Fruit fly (Drosophila melanogaster) whole organism, embryonic: ENCODE data around the gene CG42650.

Experiments
- Aef1 ChIP-seq: fragments of 200-800 bp; sonication (Bioruptor generic); IDR thresholded peaks from 3 replicates; pipeline ENCODE4 v1.3.6; 2022; ENCODE audit warnings: missing biosample characterization, missing genetic modification characterization
- CG10147 ChIP-seq: fragments of 200-800 bp; sonication (Bioruptor generic); optimal IDR thresholded peaks from 2 replicates; lab custom pipeline; 2019; ENCODE audit warnings: missing biosample characterization, mild to moderate bottlenecking, missing genetic modification characterization, moderate library complexity
- CG10959 ChIP-seq: fragments of 200-800 bp; sonication (Bioruptor generic); IDR thresholded peaks from 2 replicates; pipeline ENCODE4 v1.3.6; 2022; ENCODE audit warnings: missing biosample characterization, missing genetic modification characterization
- CG13624 ChIP-seq: fragments of 200-800 bp; sonication (Bioruptor generic); optimal IDR thresholded peaks from 2 replicates; lab custom pipeline; 2016; ENCODE audit warnings: missing biosample characterization, missing genetic modification characterization
- CG14014 ChIP-seq: fragments of 200-800 bp; sonication (Bioruptor generic); IDR thresholded peaks from 2 replicates; pipeline ENCODE4 v1.3.6; 2022; ENCODE audit warnings: missing biosample characterization, missing genetic modification characterization
- CG15269 ChIP-seq: fragments of 200-800 bp; sonication (Bioruptor generic); optimal IDR thresholded peaks from 2 replicates; lab custom pipeline; 2018; ENCODE audit warnings: missing biosample characterization, mild to moderate bottlenecking, missing genetic modification characterization, moderate library complexity
- CG1832 ChIP-seq: fragments of 200-800 bp; sonication (Bioruptor generic); optimal IDR thresholded peaks from 2 replicates; lab custom pipeline; 2017; ENCODE audit warnings: missing biosample characterization, mild to moderate bottlenecking, missing genetic modification characterization, inconsistent platforms
- CG2129 ChIP-seq: fragments of 200-800 bp; sonication (Bioruptor generic); IDR thresholded peaks from 2 replicates; pipeline ENCODE4 v1.3.6; 2022; ENCODE audit warnings: missing biosample characterization, missing genetic modification characterization; ENCODE audit not compliant: partially characterized antibody
- CG31224 ChIP-seq: fragments of 200-800 bp; sonication (Bioruptor generic); IDR thresholded peaks from 2 replicates; pipeline ENCODE4 v1.3.6; 2022; ENCODE audit warnings: missing biosample characterization, missing genetic modification characterization
- CG34376 ChIP-seq: fragments of 200-800 bp; sonication (Bioruptor generic); optimal IDR thresholded peaks from 2 replicates; lab custom pipeline; 2018; ENCODE audit warnings: missing biosample characterization, mild to moderate bottlenecking, missing genetic modification characterization
- CG6689 ChIP-seq: fragments of 200-800 bp; sonication (Bioruptor generic); IDR thresholded peaks from 2 replicates; pipeline ENCODE4 v1.3.6; 2022; ENCODE audit warnings: missing biosample characterization, missing genetic modification characterization
- CG8089 ChIP-seq: fragments of 200-800 bp; sonication (Bioruptor generic); optimal IDR thresholded peaks from 3 replicates; lab custom pipeline; 2016; ENCODE audit warnings: missing biosample characterization, missing genetic modification characterization
- CG9797 ChIP-seq: fragments of 200-800 bp; sonication (Bioruptor generic); optimal IDR thresholded peaks from 3 replicates; lab custom pipeline; 2018; ENCODE audit warnings: missing biosample characterization, mild to moderate bottlenecking, missing genetic modification characterization
- CG9876 ChIP-seq: fragments of 200-800 bp; sonication (Bioruptor generic); optimal IDR thresholded peaks from 2 replicates; lab custom pipeline; 2016; ENCODE audit warnings: missing biosample characterization, missing genetic modification characterization
- CTCF ChIP-seq: fragments of 200-800 bp; sonication (Bioruptor generic); optimal IDR thresholded peaks from 2 replicates; lab custom pipeline; 2017; ENCODE audit warnings: missing biosample characterization, mild to moderate bottlenecking, missing genetic modification characterization, moderate library complexity
- Camta ChIP-seq: fragments of 200-800 bp; sonication (Bioruptor generic); optimal IDR thresholded peaks from 2 replicates; lab custom pipeline; 2016; ENCODE audit warnings: missing biosample characterization, missing genetic modification characterization
- D19A ChIP-seq: fragments of 200-800 bp; optimal IDR thresholded peaks from 3 replicates; lab custom pipeline; 2019; ENCODE audit warnings: missing biosample characterization, mild to moderate bottlenecking, missing genetic modification characterization, moderate library complexity
- Dbx ChIP-seq: fragments of 200-800 bp; sonication (Bioruptor generic); IDR thresholded peaks from 3 replicates; pipeline ENCODE4 v1.3.6; 2022; ENCODE audit warnings: missing biosample characterization, missing genetic modification characterization
- MBD-R2 ChIP-seq: fragments of 200-800 bp; sonication (Bioruptor generic); IDR thresholded peaks from 2 replicates; pipeline ENCODE4 v1.3.6; 2022; ENCODE audit warnings: missing biosample characterization, missing genetic modification characterization
- MESR4 ChIP-seq: fragments of 200-800 bp; sonication (Bioruptor generic); optimal IDR thresholded peaks from 2 replicates; lab custom pipeline; 2018; ENCODE audit warnings: missing biosample characterization, mild to moderate bottlenecking, missing genetic modification characterization, moderate library complexity
- Opbp ChIP-seq: fragments of 200-800 bp; sonication (Bioruptor generic); IDR thresholded peaks from 3 replicates; pipeline ENCODE4 v1.3.6; 2022; ENCODE audit warnings: missing biosample characterization, missing genetic modification characterization; ENCODE audit not compliant: partially characterized antibody
- PHDP ChIP-seq: fragments of 200-800 bp; sonication (Bioruptor generic); optimal IDR thresholded peaks from 3 replicates; lab custom pipeline; 2018; ENCODE audit warnings: missing biosample characterization, mild to moderate bottlenecking, missing genetic modification characterization, moderate library complexity
- Tbp ChIP-seq: fragments of >200 bp; optimal IDR thresholded peaks from 2 replicates; lab custom pipeline; 2018; ENCODE audit warnings: missing biosample characterization, missing genetic modification characterization
- caup ChIP-seq: fragments of 200-800 bp; sonication (Bioruptor generic); optimal IDR thresholded peaks from 3 replicates; lab custom pipeline; 2017; ENCODE audit warnings: missing biosample characterization, mild to moderate bottlenecking, missing genetic modification characterization, moderate library complexity; ENCODE audit not compliant: severe bottlenecking
- cg ChIP-seq: fragments of 200-800 bp; sonication (Bioruptor generic); optimal IDR thresholded peaks from 3 replicates; lab custom pipeline; 2019; ENCODE audit warnings: missing biosample characterization, mild to moderate bottlenecking, missing genetic modification characterization, moderate library complexity
- ci ChIP-seq: fragments of 200-800 bp; sonication (Bioruptor generic); IDR thresholded peaks from 3 replicates; pipeline ENCODE4 v1.3.6; 2022; ENCODE audit warnings: missing biosample characterization, missing genetic modification characterization
- ems ChIP-seq: fragments of 200-800 bp; sonication (Bioruptor generic); optimal IDR thresholded peaks from 3 replicates; lab custom pipeline; 2016; ENCODE audit warnings: missing biosample characterization, missing genetic modification characterization
- en ChIP-seq: fragments of 200-800 bp; sonication (Bioruptor generic); optimal IDR thresholded peaks from 2 replicates; lab custom pipeline; 2016; ENCODE audit warnings: missing biosample characterization, missing genetic modification characterization
- fd102C ChIP-seq: fragments of 200-800 bp; sonication (Bioruptor generic); optimal IDR thresholded peaks from 2 replicates; lab custom pipeline; 2018; ENCODE audit warnings: missing biosample characterization, mild to moderate bottlenecking, missing genetic modification characterization, moderate library complexity
- fd64A ChIP-seq: fragments of 200-800 bp; sonication (Bioruptor generic); optimal IDR thresholded peaks from 3 replicates; lab custom pipeline; 2018; ENCODE audit warnings: missing biosample characterization, mild to moderate bottlenecking, missing genetic modification characterization
- fru ChIP-seq: fragments of >200 bp; optimal IDR thresholded peaks from 2 replicates; lab custom pipeline; 2017
- knrl ChIP-seq: fragments of 200-800 bp; sonication (Bioruptor generic); IDR thresholded peaks from 3 replicates; pipeline ENCODE4 v1.3.6; 2022; ENCODE audit warnings: missing biosample characterization, missing genetic modification characterization; ENCODE audit not compliant: partially characterized antibody
- nerfin-1 ChIP-seq: fragments of 200-800 bp; sonication (Bioruptor generic); optimal IDR thresholded peaks from 3 replicates; lab custom pipeline; 2019; ENCODE audit warnings: missing biosample characterization, mild to moderate bottlenecking, missing genetic modification characterization, moderate library complexity
- repo ChIP-seq: fragments of 200-800 bp; sonication (Bioruptor generic); optimal IDR thresholded peaks from 2 replicates; lab custom pipeline; 2016; ENCODE audit warnings: missing biosample characterization, missing genetic modification characterization
- ro ChIP-seq: fragments of 200-800 bp; sonication (Bioruptor generic); IDR thresholded peaks from 2 replicates; pipeline ENCODE4 v1.3.6; 2022; ENCODE audit warnings: missing biosample characterization, missing genetic modification characterization
- slp2 ChIP-seq: fragments of 200-800 bp; sonication (Bioruptor generic); optimal IDR thresholded peaks from 2 replicates; lab custom pipeline; 2016; ENCODE audit warnings: missing biosample characterization, missing genetic modification characterization
- sna ChIP-seq: fragments of 200-800 bp; sonication (Bioruptor generic); IDR thresholded peaks from 2 replicates; pipeline ENCODE4 v1.3.6; 2022; ENCODE audit warnings: missing biosample characterization, missing genetic modification characterization; ENCODE audit not compliant: partially characterized antibody
- so ChIP-seq: fragments of 200-800 bp; sonication (Bioruptor generic); IDR thresholded peaks from 3 replicates; pipeline ENCODE4 v1.3.6; 2022; ENCODE audit warnings: missing biosample characterization, missing genetic modification characterization
- stwl ChIP-seq: fragments of 200-800 bp; sonication (Bioruptor generic); optimal IDR thresholded peaks from 3 replicates; lab custom pipeline; 2018; ENCODE audit warnings: missing biosample characterization, mild to moderate bottlenecking, missing genetic modification characterization, moderate library complexity
- tio ChIP-seq: fragments of 200-800 bp; sonication (Bioruptor generic); optimal IDR thresholded peaks from 2 replicates; lab custom pipeline; 2017; ENCODE audit warnings: missing biosample characterization, missing genetic modification characterization, inconsistent platforms
- trh ChIP-seq: fragments of 200-800 bp; sonication (Bioruptor generic); optimal IDR thresholded peaks from 2 replicates; lab custom pipeline; 2016; ENCODE audit warnings: missing biosample characterization, missing genetic modification characterization

Gene CG42650

dm6 chr3R:7349452-7349851 lies 41.8 kb upstream of the CG42650 start, which contains the start of gene CG43290:
CG43290 (minus strand) TSS chr3R:7349552.
- no peak for TF ChIP-seq CG15269 (tag; lab: Kevin White, UChicago)
- no peak for TF ChIP-seq knrl (GFP tag; lab: Robert Waterston, UW)
- TF ChIP-seq, all 482 proteins: peak for 0

dm6 chr3R:7362023-7362422 lies 29.2 kb upstream of the CG42650 start, which contains the start of gene CG17944:
CG17944 (minus strand) TSS chr3R:7362123.
- TF ChIP-seq CG8089 (GFP tag; lab: Kevin White, UChicago), result no peak
- TF ChIP-seq D19A (tag; lab: Kevin White, UChicago), result no peak
- no peak for TF ChIP-seq fru (lab: Kevin White, UChicago)
- TF ChIP-seq Opbp (GFP tag; lab: Robert Waterston, UW), result no peak
- TF ChIP-seq PHDP, result no peak
- no peak for TF ChIP-seq CG2129 (GFP tag; lab: Robert Waterston, UW)
- no peak for TF ChIP-seq cg (GFP tag; lab: Kevin White, UChicago)
- no peak for TF ChIP-seq Tbp

- TF ChIP-seq CG14014, result no peak
- no peak for TF ChIP-seq fd102C
- no peak for TF ChIP-seq CG6689 (GFP tag; lab: Robert Waterston, UW)
Observed at dm6 chr3R:7363673-7364072, 27.5 kb upstream of the CG42650 start, which contains the start of gene Mst84Dd. Mst84Dd (minus strand) TSS chr3R:7363773.

DNA sequence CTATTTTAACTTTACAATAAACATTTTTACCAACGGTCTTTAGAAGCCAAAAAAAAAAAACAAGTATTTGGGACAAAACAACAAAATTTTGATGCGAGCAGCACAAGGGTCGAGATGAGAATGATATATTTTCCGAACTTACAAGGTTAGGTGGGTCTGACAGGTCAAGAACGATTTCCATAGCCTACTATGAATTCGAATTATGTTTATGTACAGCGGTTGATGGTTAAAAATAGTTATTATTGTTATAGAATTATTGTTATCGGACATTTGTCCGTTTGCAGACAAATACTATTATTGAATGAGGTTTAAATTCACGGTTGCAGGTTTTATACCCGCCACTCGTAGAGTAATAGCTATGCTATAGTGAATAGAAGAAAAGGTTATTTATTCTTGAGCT lies 26.6 kb upstream of the CG42650 start, which contains the start of gene Mst84Dc:
TSS of gene Mst84Dc (minus strand) at position 101 of the 400 bp plus-strand sequence.
- TF ChIP-seq CG13624, result no peak
- TF ChIP-seq CG10959 (GFP tag; lab: Robert Waterston, UW), result no peak
- no peak for TF ChIP-seq slp2 (GFP tag; lab: Kevin White, UChicago)
- TF ChIP-seq CG31224 (GFP tag; lab: Robert Waterston, UW), result no peak
- TF ChIP-seq caup (GFP tag; lab: Kevin White, UChicago), result no peak
- TF ChIP-seq CG34376 (GFP tag; lab: Kevin White, UChicago), result no peak
- no peak for TF ChIP-seq CG10147

- TF ChIP-seq CG9797 (GFP tag; lab: Kevin White, UChicago) (no peak), ems (GFP tag; lab: Kevin White, UChicago) (no peak), CG9876 (GFP tag; lab: Kevin White, UChicago) (no peak), ci (GFP tag; lab: Robert Waterston, UW) (no peak), CTCF (GFP tag; lab: Kevin White, UChicago) (no peak), ro (GFP tag; lab: Robert Waterston, UW) (no peak), Camta (GFP tag; lab: Kevin White, UChicago) (no peak), MESR4 (GFP tag; lab: Kevin White, UChicago) (no peak), sna (GFP tag; lab: Robert Waterston, UW) (no peak)
Observed at dm6 chr3R:7365527-7365926, 25.7 kb upstream of the CG42650 start, which contains the start of the genes Mst84Db and Mst84Da. Mst84Db (minus strand) TSS chr3R:7365627. Mst84Da (plus strand) TSS chr3R:7365850.

- no peak for TF ChIP-seq en (GFP tag; lab: Kevin White, UChicago)
- TF ChIP-seq trh (GFP tag; lab: Kevin White, UChicago), result no peak
- no peak for TF ChIP-seq MBD-R2 (GFP tag; lab: Robert Waterston, UW)
- no peak for TF ChIP-seq Aef1 (GFP tag; lab: Robert Waterston, UW)
- TF ChIP-seq repo (GFP tag; lab: Kevin White, UChicago), result no peak
- no peak for TF ChIP-seq stwl
- no peak for TF ChIP-seq fd64A (GFP tag; lab: Kevin White, UChicago)
- no peak for TF ChIP-seq so (GFP tag; lab: Robert Waterston, UW)
- no peak for TF ChIP-seq nerfin-1
- TF ChIP-seq CG1832 (GFP tag; lab: Kevin White, UChicago), result no peak
- no peak for TF ChIP-seq Dbx (GFP tag; lab: Robert Waterston, UW)
- no peak for TF ChIP-seq tio (GFP tag; lab: Kevin White, UChicago)
- TF ChIP-seq, all 482 proteins: peak for 0
Observed at dm6 chr3R:7369205-7369604, 22.0 kb upstream of the CG42650 start, which contains the start of gene MstProx. MstProx (minus strand) TSS chr3R:7369305.
